Worm (Caenorhabditis elegans) whole organism, L3 larva: ENCODE data around the gene Y62H9A.15.

Experiments used
- R02D3.7 ChIP-seq: fragments of 150-350 bp; optimal IDR thresholded peaks from 2 replicates; lab custom pipeline; 2014; ENCODE audit warnings: missing biosample characterization, missing genetic modification characterization
- ceh-82 ChIP-seq: fragments of 150-350 bp; optimal IDR thresholded peaks from 2 replicates; lab custom pipeline; 2014; ENCODE audit warnings: missing biosample characterization, missing genetic modification characterization
- elt-2 ChIP-seq: sonication (generic microtip); optimal IDR thresholded peaks from 2 replicates; lab custom pipeline; 2016; ENCODE audit warnings: missing genetic modification reagents, mild to moderate bottlenecking, missing genetic modification characterization, missing compliant biosample characterization
- elt-3 ChIP-seq, 3 experiments: fragments of 150-350 bp in 1 of 3; sonication (generic microtip) in 2 of 3; optimal IDR thresholded peaks; 2 replicates in 2 of 3; 4 replicates in 1 of 3; lab custom pipeline; 2014 to 2017; ENCODE audit warnings: missing biosample characterization in 3 of 3, missing genetic modification characterization in 3 of 3
- eor-1 ChIP-seq, 2 experiments: fragments of 150-350 bp; optimal IDR thresholded peaks; 2 replicates each; lab custom pipeline; 2014 to 2018; ENCODE audit warnings: missing biosample characterization in 2 of 2, missing genetic modification characterization in 2 of 2
- hmg-11 ChIP-seq: sonication (generic microtip); optimal IDR thresholded peaks from 2 replicates; lab custom pipeline; 2016; ENCODE audit warnings: missing genetic modification characterization, missing compliant biosample characterization
- mdl-1 ChIP-seq: fragments of 150-350 bp; optimal IDR thresholded peaks from 2 replicates; lab custom pipeline; 2014; ENCODE audit warnings: missing biosample characterization, missing genetic modification characterization
- nfya-1 ChIP-seq: sonication (generic microtip); optimal IDR thresholded peaks from 2 replicates; lab custom pipeline; 2017; ENCODE audit warnings: missing genetic modification characterization, mild to moderate bottlenecking, missing compliant biosample characterization, antibody characterized with exemption, moderate library complexity; ENCODE audit not compliant: insufficient read depth
- nhr-76 ChIP-seq: fragments of 150-350 bp; sonication (generic microtip); optimal IDR thresholded peaks from 5 replicates; lab custom pipeline; 2014; ENCODE audit warnings: missing biosample characterization, missing genetic modification characterization
- nhr-77 ChIP-seq: fragments of 150-350 bp; optimal IDR thresholded peaks from 2 replicates; lab custom pipeline; 2014; ENCODE audit warnings: missing biosample characterization, missing genetic modification characterization
- pha-4 ChIP-seq: fragments of 150-350 bp; optimal IDR thresholded peaks from 2 replicates; lab custom pipeline; 2014; ENCODE audit warnings: missing biosample characterization, missing genetic modification reagents, missing genetic modification characterization
- tbx-2 ChIP-seq: sonication (generic microtip); optimal IDR thresholded peaks from 2 replicates; lab custom pipeline; 2016; ENCODE audit warnings: mild to moderate bottlenecking, missing genetic modification characterization, missing compliant biosample characterization
- unc-39 ChIP-seq: sonication (generic microtip); optimal IDR thresholded peaks from 4 replicates; lab custom pipeline; 2017; ENCODE audit warnings: missing biosample characterization, missing genetic modification characterization
- zag-1 ChIP-seq: fragments of 150-350 bp; optimal IDR thresholded peaks from 2 replicates; lab custom pipeline; 2014; ENCODE audit warnings: missing biosample characterization, missing genetic modification characterization

ce11 chrX:11896708-11897107 lies 13.2 kb downstream of the Y62H9A.15 start:
- TF ChIP-seq zag-1 (tag; lab: Kevin White, UChicago) (no peak), nhr-76 (tag; lab: Kevin White, UChicago) (no peak), eor-1 (tag; optimal IDR thresholded peaks at IDR 0.05; lab: Kevin White, UChicago) (no peak), unc-39 (tag; lab: Kevin White, UChicago) (no peak), R02D3.7 (tag; lab: Kevin White, UChicago) (no peak), tbx-2 (no peak), pha-4 (no peak), mdl-1 (tag; lab: Kevin White, UChicago) (no peak), elt-3 (tag; optimal IDR thresholded peaks at IDR 0.05; lab: Kevin White, UChicago) (no peak), hmg-11 (tag; lab: Kevin White, UChicago) (no peak), nfya-1 (tag; lab: Kevin White, UChicago) (no peak), nhr-77 (tag; lab: Kevin White, UChicago) (no peak), ceh-82 (tag; lab: Kevin White, UChicago) (no peak), elt-2 (tag; lab: Kevin White, UChicago) (no peak)
